Worm (Caenorhabditis elegans) whole organism, L1 larva: ENCODE data around the gene T04B8.5.

Experiments used
- elt-2 ChIP-seq: sonication (generic microtip); optimal IDR thresholded peaks from 2 replicates; lab custom pipeline; 2016; ENCODE audit warnings: missing genetic modification characterization, mild to moderate bottlenecking, inconsistent platforms, missing compliant biosample characterization, missing genetic modification reagents
- jun-1 ChIP-seq: fragments of 150-350 bp; optimal IDR thresholded peaks from 2 replicates; lab custom pipeline; 2014; ENCODE audit warnings: missing biosample characterization, missing genetic modification reagents, missing genetic modification characterization
- lir-3 ChIP-seq: sonication (generic microtip); optimal IDR thresholded peaks from 2 replicates; lab custom pipeline; 2016; ENCODE audit warnings: mild to moderate bottlenecking, missing genetic modification characterization, moderate library complexity, missing compliant biosample characterization; ENCODE audit not compliant: poor library complexity
- skn-1 ChIP-seq: fragments of 150-350 bp; optimal IDR thresholded peaks from 2 replicates; lab custom pipeline; 2014; ENCODE audit warnings: missing biosample characterization, missing genetic modification characterization

- TF ChIP-seq elt-2 (tag; lab: Kevin White, UChicago), result no peak
- no peak for TF ChIP-seq skn-1
- no peak for TF ChIP-seq lir-3 (tag; lab: Kevin White, UChicago)
- TF ChIP-seq jun-1 (tag; lab: Kevin White, UChicago), result no peak
Measured at ce11 chrII:667864-668263, 43.5 kb upstream of the T04B8.5 start.
